Fruit fly (Drosophila melanogaster) whole organism, embryonic: Measurements from ENCODE around the gene Gcn5.

Experiments used
- Abd-B ChIP-seq: fragments of 200-800 bp; sonication (Bioruptor generic); optimal IDR thresholded peaks from 2 replicates; lab custom pipeline; 2018; ENCODE audit warnings: missing biosample characterization, mild to moderate bottlenecking, missing genetic modification characterization, moderate library complexity
- B-H1 ChIP-seq: fragments of 200-800 bp; sonication (Bioruptor generic); IDR thresholded peaks from 3 replicates; pipeline ENCODE4 v1.3.6; 2022; ENCODE audit warnings: missing biosample characterization, missing genetic modification characterization
- Bdp1 ChIP-seq: fragments of 200-800 bp; sonication (Bioruptor generic); optimal IDR thresholded peaks from 3 replicates; lab custom pipeline; 2016; ENCODE audit warnings: missing biosample characterization, missing genetic modification characterization
- BtbVII ChIP-seq: fragments of 200-800 bp; sonication (Bioruptor generic); optimal IDR thresholded peaks from 3 replicates; lab custom pipeline; 2017; ENCODE audit warnings: missing biosample characterization, mild to moderate bottlenecking, missing genetic modification characterization
- CG10366 ChIP-seq: fragments of 200-800 bp; sonication (Bioruptor generic); IDR thresholded peaks from 2 replicates; pipeline ENCODE4 v1.3.6; 2022; ENCODE audit warnings: missing biosample characterization, missing genetic modification characterization
- CG12104 ChIP-seq: fragments of 200-800 bp; sonication (Bioruptor generic); optimal IDR thresholded peaks from 3 replicates; lab custom pipeline; 2016; ENCODE audit warnings: missing biosample characterization, missing genetic modification characterization
- CG12236 ChIP-seq: fragments of 200-800 bp; sonication (Bioruptor generic); optimal IDR thresholded peaks from 2 replicates; lab custom pipeline; 2016; ENCODE audit warnings: missing biosample characterization, missing genetic modification characterization
- CG14050 ChIP-seq: fragments of 200-800 bp; sonication (Bioruptor generic); IDR thresholded peaks from 3 replicates; pipeline ENCODE4 v1.3.6; 2022; ENCODE audit warnings: missing biosample characterization, missing genetic modification characterization
- CG1602 ChIP-seq: fragments of 200-800 bp; sonication (Bioruptor generic); optimal IDR thresholded peaks from 3 replicates; lab custom pipeline; 2016; ENCODE audit warnings: missing biosample characterization, missing genetic modification characterization
- CG17361 ChIP-seq: fragments of 200-800 bp; sonication (Bioruptor generic); IDR thresholded peaks from 3 replicates; pipeline ENCODE4 v1.3.6; 2022; ENCODE audit warnings: missing biosample characterization, missing genetic modification characterization
- CG30020 ChIP-seq: fragments of 200-800 bp; optimal IDR thresholded peaks from 2 replicates; lab custom pipeline; 2019; ENCODE audit warnings: missing biosample characterization, mild to moderate bottlenecking, missing genetic modification characterization, moderate library complexity
- CG31224 ChIP-seq: fragments of 200-800 bp; sonication (Bioruptor generic); IDR thresholded peaks from 2 replicates; pipeline ENCODE4 v1.3.6; 2022; ENCODE audit warnings: missing biosample characterization, missing genetic modification characterization
- CG3407 ChIP-seq: fragments of 200-800 bp; sonication (Bioruptor generic); optimal IDR thresholded peaks from 2 replicates; lab custom pipeline; 2018; ENCODE audit warnings: missing biosample characterization, mild to moderate bottlenecking, missing genetic modification characterization
- CG3995 ChIP-seq: fragments of 200-800 bp; sonication (Bioruptor generic); optimal IDR thresholded peaks from 3 replicates; lab custom pipeline; 2016; ENCODE audit warnings: missing biosample characterization, missing genetic modification characterization
- CG4404 ChIP-seq: fragments of 200-800 bp; sonication (Bioruptor generic); IDR thresholded peaks from 2 replicates; pipeline ENCODE4 v1.3.6; 2022; ENCODE audit warnings: missing biosample characterization, missing genetic modification characterization
- CG4707 ChIP-seq: fragments of 200-800 bp; sonication (Bioruptor generic); optimal IDR thresholded peaks from 2 replicates; lab custom pipeline; 2018; ENCODE audit warnings: missing biosample characterization, mild to moderate bottlenecking, missing genetic modification characterization, moderate library complexity
- CG4820 ChIP-seq: fragments of 200-800 bp; sonication (Bioruptor generic); optimal IDR thresholded peaks from 3 replicates; lab custom pipeline; 2016; ENCODE audit warnings: missing biosample characterization, missing genetic modification characterization
- CG5953 ChIP-seq: fragments of 200-800 bp; sonication (Bioruptor generic); IDR thresholded peaks from 2 replicates; pipeline ENCODE4 v1.3.6; 2022; ENCODE audit warnings: missing biosample characterization, missing genetic modification characterization
- D19B ChIP-seq: fragments of 200-800 bp; sonication (Bioruptor generic); optimal IDR thresholded peaks from 2 replicates; lab custom pipeline; 2017; ENCODE audit warnings: missing biosample characterization, mild to moderate bottlenecking, missing genetic modification characterization
- Doc3 ChIP-seq: fragments of 200-800 bp; sonication (Bioruptor generic); IDR thresholded peaks from 3 replicates; pipeline ENCODE4 v1.3.6; 2022; ENCODE audit warnings: missing biosample characterization, missing genetic modification characterization; ENCODE audit not compliant: partially characterized antibody
- Ets97D ChIP-seq: fragments of 200-800 bp; sonication (Bioruptor generic); optimal IDR thresholded peaks from 3 replicates; lab custom pipeline; 2016; ENCODE audit warnings: missing biosample characterization, missing genetic modification characterization
- Hr39 ChIP-seq: fragments of >200 bp; optimal IDR thresholded peaks from 2 replicates; lab custom pipeline; 2017
- MESR4 ChIP-seq: fragments of 200-800 bp; sonication (Bioruptor generic); optimal IDR thresholded peaks from 2 replicates; lab custom pipeline; 2018; ENCODE audit warnings: missing biosample characterization, mild to moderate bottlenecking, missing genetic modification characterization, moderate library complexity
- MTF-1 ChIP-seq: fragments of 200-800 bp; sonication (Bioruptor generic); optimal IDR thresholded peaks from 2 replicates; lab custom pipeline; 2018; ENCODE audit warnings: missing biosample characterization, mild to moderate bottlenecking, missing genetic modification characterization, borderline replicate concordance
- Meics ChIP-seq: fragments of 200-800 bp; sonication (Bioruptor generic); optimal IDR thresholded peaks from 2 replicates; lab custom pipeline; 2017; ENCODE audit warnings: missing biosample characterization, mild to moderate bottlenecking, missing genetic modification characterization
- amos ChIP-seq: fragments of 200-800 bp; sonication (Bioruptor generic); IDR thresholded peaks from 2 replicates; pipeline ENCODE4 v1.3.6; 2022; ENCODE audit warnings: missing biosample characterization, missing genetic modification characterization; ENCODE audit not compliant: partially characterized antibody
- cato ChIP-seq: fragments of 200-800 bp; sonication (Bioruptor generic); optimal IDR thresholded peaks from 2 replicates; lab custom pipeline; 2016; ENCODE audit warnings: missing biosample characterization, missing genetic modification characterization, borderline replicate concordance
- da ChIP-seq: fragments of 200-800 bp; sonication (Bioruptor generic); optimal IDR thresholded peaks from 2 replicates; lab custom pipeline; 2016; ENCODE audit warnings: missing biosample characterization, missing genetic modification characterization
- dati ChIP-seq: fragments of 200-800 bp; sonication (Bioruptor generic); IDR thresholded peaks from 2 replicates; pipeline ENCODE4 v1.3.6; 2022; ENCODE audit warnings: missing biosample characterization, missing genetic modification characterization
- eyg ChIP-seq: fragments of 200-800 bp; sonication (Bioruptor generic); optimal IDR thresholded peaks from 3 replicates; lab custom pipeline; 2016; ENCODE audit warnings: missing biosample characterization, missing genetic modification characterization
- fd102C ChIP-seq: fragments of 200-800 bp; sonication (Bioruptor generic); optimal IDR thresholded peaks from 2 replicates; lab custom pipeline; 2018; ENCODE audit warnings: missing biosample characterization, mild to moderate bottlenecking, missing genetic modification characterization, moderate library complexity
- fd64A ChIP-seq: fragments of 200-800 bp; sonication (Bioruptor generic); optimal IDR thresholded peaks from 3 replicates; lab custom pipeline; 2018; ENCODE audit warnings: missing biosample characterization, mild to moderate bottlenecking, missing genetic modification characterization
- fd96Cb ChIP-seq: fragments of 200-800 bp; sonication (Bioruptor generic); optimal IDR thresholded peaks from 2 replicates; lab custom pipeline; 2018; ENCODE audit warnings: missing biosample characterization, mild to moderate bottlenecking, missing genetic modification characterization, moderate library complexity
- gce ChIP-seq: fragments of 200-800 bp; sonication (Bioruptor generic); IDR thresholded peaks from 3 replicates; pipeline ENCODE4 v1.3.6; 2022; ENCODE audit warnings: missing biosample characterization, missing genetic modification characterization
- gsb-n ChIP-seq: fragments of 200-800 bp; sonication (Bioruptor generic); optimal IDR thresholded peaks from 3 replicates; lab custom pipeline; 2018; ENCODE audit warnings: missing biosample characterization, mild to moderate bottlenecking, missing genetic modification characterization
- ham ChIP-seq: fragments of 200-800 bp; sonication (Bioruptor generic); IDR thresholded peaks from 2 replicates; pipeline ENCODE4 v1.3.6; 2022; ENCODE audit warnings: missing biosample characterization, missing genetic modification characterization
- her ChIP-seq: fragments of 200-800 bp; sonication (Bioruptor generic); optimal IDR thresholded peaks from 2 replicates; lab custom pipeline; 2016; ENCODE audit warnings: missing biosample characterization, missing genetic modification characterization
- jigr1 ChIP-seq: fragments of 200-800 bp; sonication (Bioruptor generic); IDR thresholded peaks from 3 replicates; pipeline ENCODE4 v1.3.6; 2022; ENCODE audit warnings: missing biosample characterization, missing genetic modification characterization
- ken ChIP-seq: fragments of 200-800 bp; sonication (Bioruptor generic); IDR thresholded peaks from 3 replicates; pipeline ENCODE4 v1.3.6; 2022; ENCODE audit warnings: missing biosample characterization, missing genetic modification characterization
- nerfin-2 ChIP-seq: fragments of 200-800 bp; sonication (Bioruptor generic); IDR thresholded peaks from 2 replicates; pipeline ENCODE4 v1.3.6; 2022; ENCODE audit warnings: missing biosample characterization, missing genetic modification characterization; ENCODE audit not compliant: partially characterized antibody
- odd ChIP-seq: fragments of 200-800 bp; sonication (Bioruptor generic); optimal IDR thresholded peaks from 2 replicates; lab custom pipeline; 2017; ENCODE audit warnings: missing biosample characterization, mild to moderate bottlenecking, missing genetic modification characterization
- onecut ChIP-seq: fragments of 200-800 bp; sonication (Bioruptor generic); IDR thresholded peaks from 2 replicates; pipeline ENCODE4 v1.3.6; 2022; ENCODE audit warnings: missing biosample characterization, missing genetic modification characterization
- peb ChIP-seq: fragments of 200-800 bp; sonication (Bioruptor generic); IDR thresholded peaks from 2 replicates; pipeline ENCODE4 v1.3.6; 2022; ENCODE audit warnings: missing biosample characterization, missing genetic modification characterization
- pita ChIP-seq: fragments of 200-800 bp; sonication (Bioruptor generic); optimal IDR thresholded peaks from 2 replicates; lab custom pipeline; 2017; ENCODE audit warnings: missing biosample characterization, mild to moderate bottlenecking, missing genetic modification characterization
- ro ChIP-seq: fragments of 200-800 bp; sonication (Bioruptor generic); IDR thresholded peaks from 2 replicates; pipeline ENCODE4 v1.3.6; 2022; ENCODE audit warnings: missing biosample characterization, missing genetic modification characterization
- slou ChIP-seq: fragments of 200-800 bp; sonication (Bioruptor generic); optimal IDR thresholded peaks from 3 replicates; lab custom pipeline; 2016; ENCODE audit warnings: missing biosample characterization, missing genetic modification characterization
- sqz ChIP-seq: fragments of 200-800 bp; sonication (Bioruptor generic); optimal IDR thresholded peaks from 3 replicates; lab custom pipeline; 2018; ENCODE audit warnings: missing biosample characterization, mild to moderate bottlenecking, missing genetic modification characterization
- tin ChIP-seq: fragments of 200-800 bp; sonication (Bioruptor generic); optimal IDR thresholded peaks from 3 replicates; lab custom pipeline; 2016; ENCODE audit warnings: missing biosample characterization, missing genetic modification characterization
- ttk ChIP-seq: fragments of 200-800 bp; sonication (Bioruptor generic); IDR thresholded peaks from 2 replicates; pipeline ENCODE4 v2.1.2; 2022; ENCODE audit warnings: missing biosample characterization, missing genetic modification characterization
- tup ChIP-seq: fragments of 200-800 bp; sonication (Bioruptor generic); optimal IDR thresholded peaks from 2 replicates; lab custom pipeline; 2016; ENCODE audit warnings: missing biosample characterization, mild to moderate bottlenecking, missing genetic modification characterization, moderate library complexity
- twi ChIP-seq: fragments of 200-800 bp; optimal IDR thresholded peaks from 2 replicates; lab custom pipeline; 2019; ENCODE audit warnings: missing biosample characterization, mild to moderate bottlenecking, missing genetic modification characterization, moderate library complexity

Gcn5 gene

DNA sequence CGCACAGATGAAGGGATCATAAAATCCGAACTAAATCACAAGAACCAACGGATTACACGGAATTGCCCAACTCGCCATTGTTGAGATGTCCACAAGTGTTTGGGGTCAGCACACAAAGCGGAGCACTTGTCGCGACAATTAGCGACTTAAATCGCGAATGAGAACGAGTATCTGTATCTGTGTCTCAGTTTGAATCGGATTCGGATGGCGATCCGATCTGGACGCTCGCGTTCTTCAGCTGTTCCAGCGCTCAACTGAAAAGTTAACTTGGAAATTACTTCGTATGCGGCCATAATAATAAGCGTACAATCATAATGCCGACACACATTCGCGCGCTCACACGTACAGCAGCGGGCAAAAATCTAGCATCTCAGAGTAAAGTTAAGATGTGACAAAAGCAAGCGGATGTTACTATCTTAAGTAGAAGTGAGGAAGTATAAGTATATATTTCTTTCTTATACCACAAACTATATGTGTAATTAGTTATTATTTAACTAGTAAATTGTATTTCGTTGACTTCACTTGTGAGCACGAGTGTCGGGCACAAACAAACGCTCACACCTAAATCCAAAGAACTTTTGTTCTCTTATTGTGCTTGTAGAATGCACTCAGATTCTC lies 33.3 kb downstream of the Gcn5 start, which contains the start of gene CG10660 (continued):
- peak; percentile 89 for TF ChIP-seq odd (GFP tag; lab: Kevin White, UChicago)
- peak; percentile 88 for TF ChIP-seq CG10366 (GFP tag; lab: Robert Waterston, UW)
- TF ChIP-seq B-H1 (GFP tag; lab: Robert Waterston, UW) = peak; percentile 85
- TF ChIP-seq tup (GFP tag; lab: Kevin White, UChicago) = peak; percentile 66
- peak; percentile 93 for TF ChIP-seq gsb-n
- peak; percentile 31 for TF ChIP-seq CG3995
- TF ChIP-seq ham (GFP tag; lab: Robert Waterston, UW) = no peak
- TF ChIP-seq ttk (GFP tag; lab: Robert Waterston, UW) = peak; percentile 80
- peak; percentile 68 for TF ChIP-seq fd64A (GFP tag; lab: Kevin White, UChicago)
- TF ChIP-seq her (GFP tag; lab: Kevin White, UChicago) = peak; percentile 41
- TF ChIP-seq ken (GFP tag; lab: Robert Waterston, UW) = peak; percentile 86
- TF ChIP-seq Ets97D (GFP tag; lab: Kevin White, UChicago) = peak; percentile 39
- TF ChIP-seq CG5953 = peak; percentile 78
- peak; percentile 25 for TF ChIP-seq da (GFP tag; lab: Kevin White, UChicago)
- peak; percentile 87 for TF ChIP-seq CG17361 (GFP tag; lab: Robert Waterston, UW)
- peak; percentile 75 for TF ChIP-seq peb (GFP tag; lab: Robert Waterston, UW)
- no peak for TF ChIP-seq pita (GFP tag; lab: Kevin White, UChicago)
- peak; percentile 66 for TF ChIP-seq Abd-B (GFP tag; lab: Kevin White, UChicago)
- peak; percentile 87 for TF ChIP-seq CG4820
- TF ChIP-seq BtbVII (GFP tag; lab: Kevin White, UChicago) = peak; percentile 64
- TF ChIP-seq amos = no peak
- TF ChIP-seq CG31224 (GFP tag; lab: Robert Waterston, UW) = peak; percentile 57
- peak; percentile 61 for TF ChIP-seq D19B (GFP tag; lab: Kevin White, UChicago)
- TF ChIP-seq jigr1 (GFP tag; lab: Robert Waterston, UW) = peak; percentile 50; the same call in 1 of the 3 replicates
- peak; percentile 68 for TF ChIP-seq twi
- TF ChIP-seq onecut = peak; percentile 83
- TF ChIP-seq fd96Cb = peak; percentile 91
- TF ChIP-seq Bdp1 = peak; percentile 50
- TF ChIP-seq Doc3 (GFP tag; lab: Robert Waterston, UW) = no peak
- TF ChIP-seq slou (GFP tag; lab: Kevin White, UChicago) = no peak
- TF ChIP-seq CG1602 (GFP tag; lab: Kevin White, UChicago) = peak; percentile 86
- peak; percentile 82 for TF ChIP-seq CG3407 (GFP tag; lab: Kevin White, UChicago)
- peak; percentile 84 for TF ChIP-seq CG14050 (GFP tag; lab: Robert Waterston, UW)
- no peak for TF ChIP-seq fd102C
- peak; percentile 66 for TF ChIP-seq CG12104 (GFP tag; lab: Kevin White, UChicago)
- peak; percentile 84 for TF ChIP-seq tin (GFP tag; lab: Kevin White, UChicago)
- TF ChIP-seq CG4707 (GFP tag; lab: Kevin White, UChicago) = peak; percentile 73
- TF ChIP-seq MESR4 (GFP tag; lab: Kevin White, UChicago) = peak; percentile 39
- TF ChIP-seq CG12236 (GFP tag; lab: Kevin White, UChicago) = peak; percentile 46
- TF ChIP-seq cato (GFP tag; lab: Kevin White, UChicago) = peak; percentile 75
- TF ChIP-seq gce (GFP tag; lab: Robert Waterston, UW) = peak; percentile 84
- TF ChIP-seq ro (GFP tag; lab: Robert Waterston, UW) = no peak
- peak; percentile 57 for TF ChIP-seq eyg (GFP tag; lab: Kevin White, UChicago)
- no peak for TF ChIP-seq Hr39 (lab: Kevin White, UChicago)
- peak; percentile 86 for TF ChIP-seq Meics (GFP tag; lab: Kevin White, UChicago)
- peak; percentile 50; the same call in 1 of the 2 replicates for TF ChIP-seq dati (GFP tag; lab: Robert Waterston, UW)
- peak; percentile 64 for TF ChIP-seq sqz
- peak; percentile 40; the same call in 1 of the 2 replicates for TF ChIP-seq CG4404 (GFP tag; lab: Robert Waterston, UW)
- TF ChIP-seq CG30020 (tag; lab: Kevin White, UChicago) = peak; percentile 32
- no peak for TF ChIP-seq nerfin-2
- peak; percentile 77 for TF ChIP-seq MTF-1 (GFP tag; lab: Kevin White, UChicago)
